Worm (Caenorhabditis elegans) whole organism, mixed stage, embryonic: ENCODE data around the gene srw-139.

Experiments
- blmp-1 ChIP-seq: fragments of 150-350 bp; optimal IDR thresholded peaks from 2 replicates; lab custom pipeline; 2014; ENCODE audit warnings: missing biosample characterization, missing genetic modification characterization
- ceh-83 ChIP-seq: fragments of 200-800 bp; sonication (Bioruptor generic); optimal IDR thresholded peaks from 2 replicates; lab custom pipeline; 2018; ENCODE audit warnings: mild to moderate bottlenecking, missing genetic modification characterization, missing compliant biosample characterization
- cnd-1 ChIP-seq: fragments of 200-800 bp; sonication (Bioruptor generic); optimal IDR thresholded peaks from 2 replicates; lab custom pipeline; 2018; ENCODE audit warnings: mild to moderate bottlenecking, missing genetic modification characterization, missing compliant biosample characterization
- elt-3 ChIP-seq: fragments of 150-350 bp; optimal IDR thresholded peaks from 2 replicates; lab custom pipeline; 2014; ENCODE audit warnings: missing biosample characterization, missing genetic modification characterization
- hlh-1 ChIP-seq: fragments of 150-350 bp; optimal IDR thresholded peaks from 2 replicates; lab custom pipeline; 2014; ENCODE audit warnings: missing biosample characterization, missing genetic modification reagents, missing genetic modification characterization
- lin-13 ChIP-seq: fragments of 150-350 bp; optimal IDR thresholded peaks from 2 replicates; lab custom pipeline; 2014; ENCODE audit warnings: missing biosample characterization, missing genetic modification characterization
- lsy-2 ChIP-seq: fragments of 150-350 bp; optimal IDR thresholded peaks from 2 replicates; lab custom pipeline; 2014; ENCODE audit warnings: missing biosample characterization, missing genetic modification characterization
- mab-5 ChIP-seq: fragments of 150-350 bp; optimal IDR thresholded peaks from 2 replicates; lab custom pipeline; 2014; ENCODE audit warnings: missing biosample characterization, missing genetic modification characterization
- mep-1 ChIP-seq: fragments of 150-350 bp; optimal IDR thresholded peaks from 2 replicates; lab custom pipeline; 2017; ENCODE audit warnings: missing biosample characterization, missing genetic modification reagents, missing genetic modification characterization, inconsistent platforms
- nhr-237 ChIP-seq: fragments of 150-350 bp; optimal IDR thresholded peaks from 2 replicates; lab custom pipeline; 2014; ENCODE audit warnings: missing biosample characterization, missing genetic modification characterization
- pha-4 ChIP-seq: fragments of 150-350 bp; optimal IDR thresholded peaks from 2 replicates; lab custom pipeline; 2018; ENCODE audit warnings: missing biosample characterization, missing genetic modification reagents, missing genetic modification characterization
- unc-62 ChIP-seq: fragments of 150-350 bp; optimal IDR thresholded peaks from 2 replicates; lab custom pipeline; 2014; ENCODE audit warnings: missing biosample characterization, missing genetic modification reagents, missing genetic modification characterization

DNA sequence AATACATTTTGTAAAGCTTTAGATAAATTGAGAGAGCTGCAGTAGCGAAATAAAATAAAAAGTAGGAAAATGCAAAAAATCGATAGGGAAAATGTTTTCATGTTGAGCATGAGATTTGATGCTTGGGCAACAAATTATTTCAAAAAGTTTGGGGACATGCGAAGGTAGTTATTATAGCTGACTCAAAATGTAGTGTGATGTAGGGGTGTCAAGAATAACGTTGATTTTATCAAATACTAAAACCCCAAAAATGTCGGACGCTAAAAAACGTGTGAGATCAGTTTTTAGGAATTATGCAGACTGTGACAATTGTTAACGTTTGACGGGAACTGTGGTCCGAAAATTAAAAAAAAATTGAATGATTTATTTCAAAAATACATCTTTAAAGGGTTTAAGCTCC lies 36.1 kb upstream of the srw-139 start, which contains the start of gene irld-12:
- TF ChIP-seq lin-13 (tag; lab: Kevin White, UChicago) (no peak), hlh-1 (tag; lab: Kevin White, UChicago) (no peak), mep-1 (no peak), mab-5 (no peak), nhr-237 (tag; lab: Kevin White, UChicago) (no peak), elt-3 (tag; lab: Kevin White, UChicago) (no peak), cnd-1 (no peak), lsy-2 (no peak), pha-4 (tag; lab: Kevin White, UChicago) (no peak), ceh-83 (no peak), unc-62 (no peak), blmp-1 (tag; lab: Kevin White, UChicago) (no peak)
